Worm (Caenorhabditis elegans) whole organism, young adult: ENCODE data around the gene C05C10.3.

Experiments used
- B0019.2 ChIP-seq: fragments of 200-800 bp; sonication (Bioruptor generic); conservative IDR thresholded peaks from 2 replicates; pipeline ENCODE4 v1.3.6; 2022; ENCODE audit warnings: missing genetic modification reagents, missing genetic modification characterization, missing compliant biosample characterization
- B0336.3 ChIP-seq: fragments of 200-800 bp; sonication (Bioruptor generic); IDR thresholded peaks from 2 replicates; pipeline ENCODE4 v1.3.6; 2022; ENCODE audit warnings: missing genetic modification characterization, missing compliant biosample characterization
- C06A6.2 ChIP-seq: fragments of 200-800 bp; sonication (Bioruptor generic); conservative IDR thresholded peaks from 2 replicates; pipeline ENCODE4 v1.3.6; 2022; ENCODE audit warnings: missing genetic modification characterization, missing compliant biosample characterization
- C17E4.6 ChIP-seq: fragments of 200-800 bp; sonication (Bioruptor generic); IDR thresholded peaks from 2 replicates; pipeline ENCODE4 v1.3.6; 2022; ENCODE audit warnings: missing genetic modification reagents, missing genetic modification characterization, missing compliant biosample characterization
- D2030.7 ChIP-seq: fragments of 200-800 bp; sonication (Bioruptor generic); IDR thresholded peaks from 2 replicates; pipeline ENCODE4 v1.3.6; 2022; ENCODE audit warnings: missing genetic modification reagents, missing genetic modification characterization, missing compliant biosample characterization
- F57C9.4 ChIP-seq: sonication (generic microtip); optimal IDR thresholded peaks from 2 replicates; lab custom pipeline; 2017; ENCODE audit warnings: mild to moderate bottlenecking, missing genetic modification characterization, missing compliant biosample characterization
- T26A5.8 ChIP-seq: sonication (generic microtip); optimal IDR thresholded peaks from 2 replicates; lab custom pipeline; 2016; ENCODE audit warnings: missing genetic modification characterization, missing compliant biosample characterization
- Y53G8AR.9 ChIP-seq: fragments of 200-800 bp; sonication (Bioruptor generic); conservative IDR thresholded peaks from 2 replicates; pipeline ENCODE4 v1.3.6; 2022; ENCODE audit warnings: missing genetic modification reagents, missing genetic modification characterization, missing compliant biosample characterization
- ZK185.1 ChIP-seq: sonication (generic microtip); optimal IDR thresholded peaks from 2 replicates; lab custom pipeline; 2016; ENCODE audit warnings: mild to moderate bottlenecking, missing genetic modification characterization, missing compliant biosample characterization; ENCODE audit not compliant: poor library complexity, severe bottlenecking
- athp-1 ChIP-seq: sonication (generic microtip); optimal IDR thresholded peaks from 2 replicates; lab custom pipeline; 2017; ENCODE audit warnings: mild to moderate bottlenecking, missing genetic modification characterization, missing compliant biosample characterization
- attf-3 ChIP-seq: fragments of 200-800 bp; sonication (Bioruptor generic); conservative IDR thresholded peaks from 2 replicates; pipeline ENCODE4 v1.3.6; 2022; ENCODE audit warnings: missing genetic modification reagents, missing genetic modification characterization, missing compliant biosample characterization
- attf-5 ChIP-seq: fragments of 200-800 bp; sonication (Bioruptor generic); optimal IDR thresholded peaks from 2 replicates; lab custom pipeline; 2018; ENCODE audit warnings: mild to moderate bottlenecking, missing genetic modification characterization, missing compliant biosample characterization
- cebp-1 ChIP-seq, 2 experiments: fragments of 200-800 bp in 1 of 2; sonication (Bioruptor generic) in 1 of 2; sonication (generic microtip) in 1 of 2; IDR thresholded peaks in 1 of 2; optimal IDR thresholded peaks in 1 of 2; 2 replicates each; pipeline versions ENCODE4 v1.3.6 to Lab custom; 2017 to 2022; ENCODE audit warnings: missing compliant biosample characterization in 2 of 2, missing genetic modification characterization in 2 of 2, mild to moderate bottlenecking in 1 of 2, missing genetic modification reagents in 1 of 2, moderate library complexity in 1 of 2
- cebp-2 ChIP-seq: fragments of 200-800 bp; sonication (Bioruptor generic); IDR thresholded peaks from 2 replicates; pipeline ENCODE4 v1.3.6; 2022; ENCODE audit warnings: missing genetic modification characterization, missing compliant biosample characterization
- ceh-100 ChIP-seq: fragments of 200-800 bp; sonication (Bioruptor generic); IDR thresholded peaks from 2 replicates; pipeline ENCODE4 v1.3.6; 2022; ENCODE audit warnings: missing genetic modification reagents, missing genetic modification characterization, missing compliant biosample characterization
- ceh-27 ChIP-seq: fragments of 200-800 bp; sonication (Bioruptor generic); optimal IDR thresholded peaks from 2 replicates; lab custom pipeline; 2018; ENCODE audit warnings: mild to moderate bottlenecking, missing genetic modification characterization, moderate library complexity, missing compliant biosample characterization
- ceh-58 ChIP-seq: fragments of 200-800 bp; sonication (Bioruptor generic); IDR thresholded peaks from 2 replicates; pipeline ENCODE4 v1.3.6; 2022; ENCODE audit warnings: missing genetic modification characterization, missing compliant biosample characterization
- die-1 ChIP-seq: sonication (generic microtip); optimal IDR thresholded peaks from 2 replicates; lab custom pipeline; 2016; ENCODE audit warnings: missing genotype, mild to moderate bottlenecking, missing genetic modification characterization, missing compliant biosample characterization
- dpl-1 ChIP-seq: fragments of 150-350 bp; optimal IDR thresholded peaks from 2 replicates; lab custom pipeline; 2014; ENCODE audit warnings: missing biosample characterization, missing genetic modification reagents, missing genetic modification characterization
- efl-1 ChIP-seq: fragments of 150-350 bp; optimal IDR thresholded peaks from 2 replicates; lab custom pipeline; 2014; ENCODE audit warnings: missing biosample characterization, missing genetic modification reagents, missing genetic modification characterization
- ekl-4 ChIP-seq: fragments of 200-800 bp; sonication (Bioruptor generic); IDR thresholded peaks from 2 replicates; pipeline ENCODE4 v1.3.6; 2022; ENCODE audit warnings: missing genetic modification reagents, missing genetic modification characterization, missing compliant biosample characterization
- ets-4 ChIP-seq: fragments of 200-800 bp; sonication (Bioruptor generic); optimal IDR thresholded peaks from 2 replicates; lab custom pipeline; 2018; ENCODE audit warnings: mild to moderate bottlenecking, missing genetic modification characterization, missing compliant biosample characterization
- hlh-12 ChIP-seq: sonication (generic microtip); optimal IDR thresholded peaks from 2 replicates; lab custom pipeline; 2016; ENCODE audit warnings: missing genetic modification characterization, missing compliant biosample characterization
- hlh-26 ChIP-seq: fragments of 200-800 bp; sonication (Bioruptor generic); conservative IDR thresholded peaks from 2 replicates; pipeline ENCODE4 v1.3.6; 2022; ENCODE audit warnings: missing genetic modification reagents, missing genetic modification characterization, missing compliant biosample characterization
- hmg-1.2 ChIP-seq: fragments of 200-800 bp; sonication (Bioruptor generic); IDR thresholded peaks from 2 replicates; pipeline ENCODE4 v1.3.6; 2022; ENCODE audit warnings: missing genetic modification reagents, missing genetic modification characterization, missing compliant biosample characterization
- let-526 ChIP-seq: fragments of 200-800 bp; sonication (Bioruptor generic); IDR thresholded peaks from 2 replicates; pipeline ENCODE4 v1.3.6; 2022; ENCODE audit warnings: missing genetic modification reagents, missing genetic modification characterization, missing compliant biosample characterization
- lin-35 ChIP-seq, 3 experiments: fragments of 150-350 bp in 2 of 3; sonication (generic microtip) in 1 of 3; optimal IDR thresholded peaks; 2 replicates each; lab custom pipeline; 2014 to 2018; ENCODE audit warnings: missing biosample characterization in 3 of 3, missing genetic modification characterization in 3 of 3, missing genetic modification reagents in 3 of 3
- lin-54 ChIP-seq: fragments of 200-800 bp; sonication (Bioruptor generic); optimal IDR thresholded peaks from 2 replicates; lab custom pipeline; 2018; ENCODE audit warnings: mild to moderate bottlenecking, missing genetic modification characterization, missing compliant biosample characterization
- lir-1 ChIP-seq: fragments of 200-800 bp; sonication (Bioruptor generic); conservative IDR thresholded peaks from 2 replicates; pipeline ENCODE4 v1.3.6; 2022; ENCODE audit warnings: missing genetic modification reagents, missing genetic modification characterization, missing compliant biosample characterization
- lsy-27 ChIP-seq: sonication (generic microtip); optimal IDR thresholded peaks from 2 replicates; lab custom pipeline; 2017; ENCODE audit warnings: missing genetic modification characterization, mild to moderate bottlenecking, missing compliant biosample characterization, antibody characterized with exemption, missing genotype, borderline replicate concordance; ENCODE audit not compliant: insufficient read depth
- madf-10 ChIP-seq: sonication (generic microtip); optimal IDR thresholded peaks from 2 replicates; lab custom pipeline; 2016; ENCODE audit warnings: mild to moderate bottlenecking, missing genetic modification characterization, missing compliant biosample characterization
- madf-6 ChIP-seq: fragments of 200-800 bp; sonication (Bioruptor generic); IDR thresholded peaks from 2 replicates; pipeline ENCODE4 v1.3.6; 2022; ENCODE audit warnings: missing genetic modification reagents, missing genetic modification characterization, missing compliant biosample characterization
- madf-8 ChIP-seq: fragments of 200-800 bp; sonication (Bioruptor generic); conservative IDR thresholded peaks from 2 replicates; pipeline ENCODE4 v1.3.6; 2022; ENCODE audit warnings: missing genetic modification reagents, missing genetic modification characterization, missing compliant biosample characterization
- mcd-1 ChIP-seq: fragments of 200-800 bp; sonication (Bioruptor generic); IDR thresholded peaks from 2 replicates; pipeline ENCODE4 v1.3.6; 2022; ENCODE audit warnings: missing genetic modification reagents, missing genetic modification characterization, missing compliant biosample characterization
- pha-4 ChIP-seq: fragments of 150-350 bp; sonication (generic microtip); optimal IDR thresholded peaks from 2 replicates; lab custom pipeline; 2014; ENCODE audit warnings: missing biosample characterization, missing genetic modification reagents, missing genetic modification characterization
- rcor-1 ChIP-seq: fragments of 200-800 bp; sonication (Bioruptor generic); IDR thresholded peaks from 2 replicates; pipeline ENCODE4 v1.3.6; 2022; ENCODE audit warnings: missing genetic modification reagents, missing genetic modification characterization, missing compliant biosample characterization
- snpc-1.1 ChIP-seq: sonication (generic microtip); optimal IDR thresholded peaks from 2 replicates; lab custom pipeline; 2017; ENCODE audit warnings: missing genetic modification characterization, mild to moderate bottlenecking, missing compliant biosample characterization, antibody characterized with exemption, moderate library complexity, missing genotype, missing genetic modification reagents; ENCODE audit not compliant: insufficient read depth
- snpc-4 ChIP-seq, 5 experiments: fragments of 150-350 bp in 1 of 5; sonication (generic microtip) in 4 of 5; optimal IDR thresholded peaks; 2 replicates each; lab custom pipeline; 2014 to 2018; ENCODE audit warnings: missing genetic modification characterization in 5 of 5, missing biosample characterization in 3 of 5, antibody characterized with exemption in 2 of 5, mild to moderate bottlenecking in 2 of 5, missing compliant biosample characterization in 2 of 5, missing genotype in 2 of 5, moderate library complexity in 2 of 5, missing genetic modification reagents in 1 of 5
- sptf-2 ChIP-seq: fragments of 200-800 bp; sonication (Bioruptor generic); optimal IDR thresholded peaks from 2 replicates; lab custom pipeline; 2018; ENCODE audit warnings: mild to moderate bottlenecking, missing genetic modification characterization, missing compliant biosample characterization
- tbp1 ChIP-seq: fragments of 200-800 bp; sonication (Bioruptor generic); optimal IDR thresholded peaks from 2 replicates; lab custom pipeline; 2018; ENCODE audit warnings: mild to moderate bottlenecking, missing genetic modification characterization, missing compliant biosample characterization
- tlf-1 ChIP-seq: fragments of 200-800 bp; sonication (Bioruptor generic); optimal IDR thresholded peaks from 2 replicates; lab custom pipeline; 2018; ENCODE audit warnings: mild to moderate bottlenecking, missing genetic modification characterization, missing compliant biosample characterization
- xnd-1 ChIP-seq: sonication (generic microtip); optimal IDR thresholded peaks from 2 replicates; lab custom pipeline; 2016; ENCODE audit warnings: missing genotype, missing genetic modification reagents, missing genetic modification characterization, missing compliant biosample characterization
- ztf-26 ChIP-seq: sonication (generic microtip); optimal IDR thresholded peaks from 2 replicates; lab custom pipeline; 2017; ENCODE audit warnings: missing genetic modification characterization, missing compliant biosample characterization

C05C10.3 gene

ce11 chrII:9938877-9939276 is 2.2 kb upstream of the C05C10.3 start, which contains the start of the genes C05C10.7 and C05C10.5 (continued):
- TF ChIP-seq madf-6 (GFP tag; lab: Robert Waterston, UW) (peak; percentile 98), rcor-1 (GFP tag; lab: Robert Waterston, UW) (peak; percentile 46; the same call in 1 of the 2 replicates), ceh-100 (GFP tag; lab: Robert Waterston, UW) (no peak), B0336.3 (GFP tag; lab: Robert Waterston, UW) (peak; percentile 74; the same call in 1 of the 2 replicates), B0019.2 (GFP tag; lab: Robert Waterston, UW) (peak; percentile 86), dpl-1 (GFP tag; lab: Kevin White, UChicago) (peak; percentile 84), lsy-27 (tag; lab: Kevin White, UChicago) (no peak), tlf-1 (GFP tag; lab: Kevin White, UChicago) (peak; percentile 62), snpc-1.1 (tag; lab: Kevin White, UChicago) (no peak), lin-35 (GFP tag; optimal IDR thresholded peaks at IDR 0.05; lab: Kevin White, UChicago) (peak in 1 of 3 experiments; percentile 57), xnd-1 (tag; lab: Kevin White, UChicago) (peak; percentile 86), D2030.7 (GFP tag; lab: Robert Waterston, UW) (peak; percentile 90), mcd-1 (GFP tag; lab: Robert Waterston, UW) (peak; percentile 13; the same call in 1 of the 2 replicates), hlh-12 (tag; lab: Kevin White, UChicago) (no peak), athp-1 (tag; lab: Kevin White, UChicago) (peak; percentile 69), snpc-4 (GFP tag; optimal IDR thresholded peaks at IDR 0.05; lab: Kevin White, UChicago) (peak; percentile 21), snpc-4 (tag; optimal IDR thresholded peaks at IDR 0.05; lab: Kevin White, UChicago) (no peak), Y53G8AR.9 (GFP tag; lab: Robert Waterston, UW) (0 out of 2 replicates have a peak, but pooled peaks have one; percentile 38), cebp-1 (GFP tag; IDR thresholded peaks at IDR 0.05; lab: Robert Waterston, UW) (no peak), cebp-1 (tag; optimal IDR thresholded peaks at IDR 0.05; lab: Kevin White, UChicago) (no peak), attf-3 (GFP tag; lab: Robert Waterston, UW) (0 out of 2 replicates have a peak, but pooled peaks have one; percentile 16), lir-1 (GFP tag; lab: Robert Waterston, UW) (no peak)
- TF ChIP-seq, all 124 proteins: peak for 31

- TF ChIP-seq C17E4.6 (GFP tag; lab: Robert Waterston, UW) (0 out of 2 replicates have a peak, but pooled peaks have one; percentile 9), snpc-4 (GFP tag; optimal IDR thresholded peaks at IDR 0.05; lab: Kevin White, UChicago) (no peak), snpc-4 (tag; optimal IDR thresholded peaks at IDR 0.05; lab: Kevin White, UChicago) (peak in 2 of 4 experiments; percentile 19 to 38), attf-5 (peak; percentile 67), xnd-1 (tag; lab: Kevin White, UChicago) (no peak), ZK185.1 (tag; lab: Kevin White, UChicago) (peak; percentile 34), ekl-4 (GFP tag; lab: Robert Waterston, UW) (0 out of 2 replicates have a peak, but pooled peaks have one; percentile 19), cebp-2 (no peak), madf-8 (GFP tag; lab: Robert Waterston, UW) (no peak), let-526 (0 out of 2 replicates have a peak, but pooled peaks have one; percentile 59), hmg-1.2 (GFP tag; lab: Robert Waterston, UW) (peak; percentile 50; the same call in 1 of the 2 replicates), ceh-27 (GFP tag; lab: Kevin White, UChicago) (peak; percentile 3), F57C9.4 (tag; lab: Kevin White, UChicago) (no peak), lir-1 (GFP tag; lab: Robert Waterston, UW) (0 out of 2 replicates have a peak, but pooled peaks have one; percentile 9), C06A6.2 (GFP tag; lab: Robert Waterston, UW) (peak; percentile 65; the same call in 1 of the 2 replicates), pha-4 (tag; lab: Kevin White, UChicago) (peak; percentile 40), die-1 (peak; percentile 32), B0336.3 (GFP tag; lab: Robert Waterston, UW) (peak; percentile 49), tbp1 (GFP tag; lab: Kevin White, UChicago) (peak; percentile 38), sptf-2 (GFP tag; lab: Kevin White, UChicago) (no peak), mcd-1 (GFP tag; lab: Robert Waterston, UW) (peak; percentile 47; the same call in 1 of the 2 replicates), T26A5.8 (tag; lab: Kevin White, UChicago) (no peak), madf-10 (tag; lab: Kevin White, UChicago) (peak; percentile 34), ceh-100 (GFP tag; lab: Robert Waterston, UW) (no peak), ztf-26 (tag; lab: Kevin White, UChicago) (peak; percentile 69), hlh-26 (GFP tag; lab: Robert Waterston, UW) (no peak), efl-1 (GFP tag; lab: Kevin White, UChicago) (no peak), ets-4 (GFP tag; lab: Kevin White, UChicago) (no peak), ceh-58 (GFP tag; lab: Robert Waterston, UW) (no peak), lin-54 (GFP tag; lab: Kevin White, UChicago) (peak; percentile 40)
Observed at ce11 chrII:9937611-9938010, 918 bp upstream of the C05C10.3 start.
